Worm (Caenorhabditis elegans): Measurements from ENCODE around the gene dnj-24.

DNA sequence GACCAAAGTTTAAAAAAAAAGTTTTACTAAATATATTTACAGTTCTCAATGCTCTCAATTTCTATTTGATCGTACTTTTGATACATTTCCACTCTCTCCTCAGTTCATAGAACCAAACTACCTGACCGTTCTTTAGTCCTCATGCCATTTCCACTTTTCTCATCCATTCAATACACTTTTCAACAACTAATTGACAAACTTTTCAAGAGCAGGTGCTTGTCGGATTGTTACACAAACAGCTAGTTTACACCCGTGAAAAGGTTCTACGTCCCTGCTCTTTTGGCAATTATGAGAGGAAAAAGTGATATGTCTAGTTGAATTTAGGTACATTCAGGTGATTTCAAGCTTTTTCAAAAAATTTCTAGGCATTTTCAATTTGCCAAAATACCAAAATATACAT is 6.0 kb downstream of the dnj-24 start:
- TF ChIP-seq rnt-1 (tag; optimal IDR thresholded peaks at IDR 0.05): no peak
- TF ChIP-seq ama-1 (optimal IDR thresholded peaks at IDR 0.05): no peak
- no peak for TF ChIP-seq hlh-6 (tag; optimal IDR thresholded peaks at IDR 0.05)
